Worm (Caenorhabditis elegans): ENCODE results near the gene str-46.

- no peak for TF ChIP-seq aly-1 (tag; optimal IDR thresholded peaks at IDR 0.05)
- TF ChIP-seq flt-1 (GFP tag; IDR thresholded peaks at IDR 0.05): no peak
- no peak for TF ChIP-seq B0310.2 (tag; optimal IDR thresholded peaks at IDR 0.05)
- no peak for TF ChIP-seq ama-1 (optimal IDR thresholded peaks at IDR 0.05)
- TF ChIP-seq ceh-13 (GFP tag; optimal IDR thresholded peaks at IDR 0.05): no peak
- no peak for TF ChIP-seq F13C5.2 (tag; optimal IDR thresholded peaks at IDR 0.05)
- no peak for TF ChIP-seq tbx-11 (GFP tag; IDR thresholded peaks at IDR 0.05)
Observed at ce11 chrV:2892976-2893375, 6.8 kb downstream of the str-46 start, which contains the start of gene srh-127.

All from whole organism, early embryonic.